Fruit fly (Drosophila melanogaster) whole organism, embryonic: ENCODE measurements around the gene CG6479.

ENCODE experiments used
- Awh ChIP-seq: fragments of 200-800 bp; sonication (Bioruptor generic); IDR thresholded peaks from 2 replicates; pipeline ENCODE4, ENCODE4 v1.3.6; 2022; ENCODE audit warnings: missing biosample characterization, missing genetic modification characterization
- CG10209 ChIP-seq: fragments of 200-800 bp; sonication (Bioruptor generic); optimal IDR thresholded peaks from 3 replicates; lab custom pipeline; 2017; ENCODE audit warnings: missing biosample characterization, mild to moderate bottlenecking, missing genetic modification characterization, missing genetic modification reagents
- CG10565 ChIP-seq: fragments of 200-800 bp; sonication (Bioruptor generic); optimal IDR thresholded peaks from 3 replicates; lab custom pipeline; 2016; ENCODE audit warnings: missing biosample characterization, mild to moderate bottlenecking, missing genetic modification characterization
- CG11093 ChIP-seq: fragments of 200-800 bp; sonication (Bioruptor generic); IDR thresholded peaks from 3 replicates; pipeline ENCODE4 v1.3.6; 2022; ENCODE audit warnings: missing biosample characterization, missing genetic modification characterization
- CG11456 ChIP-seq: fragments of 200-800 bp; sonication (Bioruptor generic); IDR thresholded peaks from 3 replicates; pipeline ENCODE4 v1.3.6; 2022; ENCODE audit warnings: missing biosample characterization, missing genetic modification characterization
- CG11695 ChIP-seq: fragments of 200-800 bp; sonication (Bioruptor generic); IDR thresholded peaks from 3 replicates; pipeline ENCODE4 v1.3.6; 2022; ENCODE audit warnings: missing biosample characterization, missing genetic modification characterization
- CG12219 ChIP-seq: fragments of 200-800 bp; sonication (Bioruptor generic); optimal IDR thresholded peaks from 3 replicates; lab custom pipeline; 2018; ENCODE audit warnings: missing biosample characterization, mild to moderate bottlenecking, missing genetic modification characterization
- CG12659 ChIP-seq: fragments of 200-800 bp; sonication (Bioruptor generic); optimal IDR thresholded peaks from 3 replicates; lab custom pipeline; 2017; ENCODE audit warnings: mild to moderate bottlenecking, missing biosample characterization, missing genetic modification reagents, missing genetic modification characterization
- CG14014 ChIP-seq: fragments of 200-800 bp; sonication (Bioruptor generic); IDR thresholded peaks from 2 replicates; pipeline ENCODE4 v1.3.6; 2022; ENCODE audit warnings: missing biosample characterization, missing genetic modification characterization
- CG14710 ChIP-seq: fragments of 200-800 bp; sonication (Bioruptor generic); optimal IDR thresholded peaks from 3 replicates; lab custom pipeline; 2019; ENCODE audit warnings: missing biosample characterization, mild to moderate bottlenecking, missing genetic modification characterization, moderate library complexity
- CG15269 ChIP-seq: fragments of 200-800 bp; sonication (Bioruptor generic); optimal IDR thresholded peaks from 2 replicates; lab custom pipeline; 2018; ENCODE audit warnings: missing biosample characterization, mild to moderate bottlenecking, missing genetic modification characterization, moderate library complexity
- CG15514 ChIP-seq: fragments of 200-800 bp; sonication (Bioruptor generic); optimal IDR thresholded peaks from 3 replicates; lab custom pipeline; 2017; ENCODE audit warnings: missing biosample characterization, missing genetic modification characterization, mild to moderate bottlenecking, moderate library complexity, missing genetic modification reagents
- CG1792 ChIP-seq: fragments of 200-800 bp; sonication (Bioruptor generic); optimal IDR thresholded peaks from 2 replicates; lab custom pipeline; 2016; ENCODE audit warnings: missing biosample characterization, missing genetic modification characterization
- CG42726 ChIP-seq: fragments of 200-800 bp; sonication (Bioruptor generic); IDR thresholded peaks from 2 replicates; pipeline ENCODE4 v1.3.6; 2022; ENCODE audit warnings: missing biosample characterization, missing genetic modification characterization; ENCODE audit not compliant: partially characterized antibody
- CG4617 ChIP-seq: fragments of 200-800 bp; sonication (Bioruptor generic); optimal IDR thresholded peaks from 3 replicates; lab custom pipeline; 2016; ENCODE audit warnings: missing biosample characterization, missing genetic modification characterization, borderline replicate concordance
- CG7357 ChIP-seq: fragments of 200-800 bp; sonication (Bioruptor generic); IDR thresholded peaks from 3 replicates; pipeline ENCODE4 v1.3.6; 2022; ENCODE audit warnings: missing biosample characterization, missing genetic modification characterization
- Camta ChIP-seq: fragments of 200-800 bp; sonication (Bioruptor generic); optimal IDR thresholded peaks from 2 replicates; lab custom pipeline; 2016; ENCODE audit warnings: missing biosample characterization, missing genetic modification characterization
- CrebB ChIP-seq: fragments of 200-800 bp; sonication (Bioruptor generic); optimal IDR thresholded peaks from 3 replicates; lab custom pipeline; 2018; ENCODE audit warnings: missing biosample characterization, mild to moderate bottlenecking, missing genetic modification characterization
- Eip74EF ChIP-seq, 2 experiments: fragments of 200-800 bp in 1 of 2; fragments of >200 bp in 1 of 2; sonication (Bioruptor generic) in 1 of 2; optimal IDR thresholded peaks; 2 replicates each; lab custom pipeline; 2017 to 2019; ENCODE audit warnings: missing biosample characterization in 2 of 2, missing genetic modification characterization in 2 of 2, mild to moderate bottlenecking in 1 of 2, moderate library complexity in 1 of 2
- Hr78 ChIP-seq, 2 experiments: fragments of 200-800 bp in 1 of 2; fragments of >200 bp in 1 of 2; sonication (Bioruptor generic) in 1 of 2; optimal IDR thresholded peaks; 2 replicates each; lab custom pipeline; 2017 to 2019; ENCODE audit warnings: missing biosample characterization in 2 of 2, missing genetic modification characterization in 2 of 2, mild to moderate bottlenecking in 1 of 2, moderate library complexity in 1 of 2
- Lhr ChIP-seq: fragments of 200-800 bp; sonication (Bioruptor generic); optimal IDR thresholded peaks from 3 replicates; lab custom pipeline; 2017; ENCODE audit warnings: mild to moderate bottlenecking, missing biosample characterization, missing genetic modification reagents, missing genetic modification characterization
- Mes4 ChIP-seq: fragments of 200-800 bp; sonication (Bioruptor generic); optimal IDR thresholded peaks from 2 replicates; lab custom pipeline; 2016; ENCODE audit warnings: missing biosample characterization, missing genetic modification characterization
- Pdp1 ChIP-seq, 2 experiments: fragments of 200-800 bp; sonication (Bioruptor generic); optimal IDR thresholded peaks; 3 replicates each; lab custom pipeline; 2016; ENCODE audit warnings: missing biosample characterization in 2 of 2, missing genetic modification characterization in 2 of 2, mild to moderate bottlenecking in 1 of 2, moderate library complexity in 1 of 2
- Poxn ChIP-seq: fragments of 200-800 bp; sonication (Bioruptor generic); IDR thresholded peaks from 2 replicates; pipeline ENCODE4 v1.3.6; 2022; ENCODE audit warnings: missing biosample characterization, missing genetic modification characterization
- Scr ChIP-seq: fragments of 200-800 bp; sonication (Bioruptor generic); IDR thresholded peaks from 2 replicates; pipeline ENCODE4 v1.3.6; 2022; ENCODE audit warnings: missing biosample characterization, missing genetic modification characterization; ENCODE audit not compliant: partially characterized antibody
- Vsx1 ChIP-seq: fragments of 200-800 bp; sonication (Bioruptor generic); optimal IDR thresholded peaks from 2 replicates; lab custom pipeline; 2017; ENCODE audit warnings: missing biosample characterization, mild to moderate bottlenecking, missing genetic modification characterization, missing genetic modification reagents
- ab ChIP-seq: fragments of 200-800 bp; sonication (Bioruptor generic); optimal IDR thresholded peaks from 2 replicates; lab custom pipeline; 2016; ENCODE audit warnings: missing biosample characterization, missing genetic modification characterization
- abd-A ChIP-seq: fragments of 200-800 bp; sonication (Bioruptor generic); optimal IDR thresholded peaks from 3 replicates; lab custom pipeline; 2019; ENCODE audit warnings: missing biosample characterization, mild to moderate bottlenecking, missing genetic modification characterization, moderate library complexity
- amos ChIP-seq: fragments of 200-800 bp; sonication (Bioruptor generic); IDR thresholded peaks from 2 replicates; pipeline ENCODE4 v1.3.6; 2022; ENCODE audit warnings: missing biosample characterization, missing genetic modification characterization; ENCODE audit not compliant: partially characterized antibody
- bigmax ChIP-seq: fragments of 200-800 bp; sonication (Bioruptor generic); optimal IDR thresholded peaks from 2 replicates; lab custom pipeline; 2018; ENCODE audit warnings: missing biosample characterization, mild to moderate bottlenecking, missing genetic modification characterization
- bowl ChIP-seq: fragments of 200-800 bp; sonication (Bioruptor generic); IDR thresholded peaks from 2 replicates; pipeline ENCODE4 v1.3.6; 2022; ENCODE audit warnings: missing biosample characterization, missing genetic modification characterization
- chinmo ChIP-seq: fragments of 200-800 bp; sonication (Bioruptor generic); IDR thresholded peaks from 4 replicates; pipeline ENCODE4 v1.3.6; 2022; ENCODE audit warnings: missing biosample characterization, missing genetic modification characterization; ENCODE audit not compliant: partially characterized antibody
- crp ChIP-seq, 2 experiments: fragments of 200-800 bp; sonication (Bioruptor generic); optimal IDR thresholded peaks; 2 replicates in 1 of 2; 3 replicates in 1 of 2; lab custom pipeline; 2017; ENCODE audit warnings: missing biosample characterization in 2 of 2, missing genetic modification characterization in 2 of 2, mild to moderate bottlenecking in 1 of 2, moderate library complexity in 1 of 2
- dmrt99B ChIP-seq: fragments of 200-800 bp; sonication (Bioruptor generic); optimal IDR thresholded peaks from 2 replicates; lab custom pipeline; 2018; ENCODE audit warnings: missing biosample characterization, mild to moderate bottlenecking, missing genetic modification characterization, moderate library complexity
- ftz-f1 ChIP-seq: fragments of 200-800 bp; sonication (Bioruptor generic); optimal IDR thresholded peaks from 2 replicates; lab custom pipeline; 2016; ENCODE audit warnings: missing biosample characterization, missing genetic modification characterization
- grn ChIP-seq: fragments of 200-800 bp; sonication (Bioruptor generic); optimal IDR thresholded peaks from 3 replicates; lab custom pipeline; 2017; ENCODE audit warnings: missing biosample characterization, missing genetic modification characterization
- jigr1 ChIP-seq: fragments of 200-800 bp; sonication (Bioruptor generic); IDR thresholded peaks from 3 replicates; pipeline ENCODE4 v1.3.6; 2022; ENCODE audit warnings: missing biosample characterization, missing genetic modification characterization
- kay ChIP-seq: fragments of 200-800 bp; sonication (Bioruptor generic); optimal IDR thresholded peaks from 2 replicates; lab custom pipeline; 2016; ENCODE audit warnings: missing biosample characterization, missing genetic modification characterization
- oc ChIP-seq: fragments of 200-800 bp; sonication (Bioruptor generic); optimal IDR thresholded peaks from 2 replicates; lab custom pipeline; 2018; ENCODE audit warnings: missing biosample characterization, mild to moderate bottlenecking, missing genetic modification characterization, moderate library complexity
- row ChIP-seq: fragments of 200-800 bp; sonication (Bioruptor generic); IDR thresholded peaks from 3 replicates; pipeline ENCODE4 v1.3.6; 2022; ENCODE audit warnings: missing biosample characterization, missing genetic modification characterization
- sens-2 ChIP-seq: fragments of 200-800 bp; sonication (Bioruptor generic); IDR thresholded peaks from 2 replicates; pipeline ENCODE4 v1.3.6; 2022; ENCODE audit warnings: missing biosample characterization, missing genetic modification characterization
- seq ChIP-seq: fragments of 200-800 bp; sonication (Bioruptor generic); IDR thresholded peaks from 2 replicates; pipeline ENCODE4 v1.3.6; 2022; ENCODE audit warnings: missing biosample characterization, missing genetic modification characterization
- sim ChIP-seq: fragments of 200-800 bp; sonication (Bioruptor generic); IDR thresholded peaks from 2 replicates; pipeline ENCODE4 v1.3.6; 2022; ENCODE audit warnings: missing biosample characterization, missing genetic modification characterization
- twi ChIP-seq: fragments of 200-800 bp; optimal IDR thresholded peaks from 2 replicates; lab custom pipeline; 2019; ENCODE audit warnings: missing biosample characterization, mild to moderate bottlenecking, missing genetic modification characterization, moderate library complexity
- vfl ChIP-seq: fragments of 200-800 bp; sonication (Bioruptor generic); optimal IDR thresholded peaks from 2 replicates; lab custom pipeline; 2016; ENCODE audit warnings: missing biosample characterization, missing genetic modification characterization
- vvl ChIP-seq: fragments of 200-800 bp; sonication (Bioruptor generic); IDR thresholded peaks from 2 replicates; pipeline ENCODE4 v1.3.6; 2022; ENCODE audit warnings: missing biosample characterization, missing genetic modification characterization

CG6479 gene

dm6 chr3L:17339122-17339521 lies at the start of gene CG6479 (continued):
- TF ChIP-seq Vsx1 (GFP tag; lab: Kevin White, UChicago) (no peak), CG11695 (GFP tag; lab: Robert Waterston, UW) (no peak), sens-2 (GFP tag; lab: Robert Waterston, UW) (no peak), ftz-f1 (peak; percentile 86), CG10209 (GFP tag; lab: Kevin White, UChicago) (no peak), CG14014 (GFP tag; lab: Robert Waterston, UW) (no peak), dmrt99B (tag; lab: Kevin White, UChicago) (no peak), CG42726 (GFP tag; lab: Robert Waterston, UW) (peak; percentile 32; the same call in 1 of the 2 replicates), CG14710 (tag; lab: Kevin White, UChicago) (peak; percentile 47), grn (GFP tag; lab: Kevin White, UChicago) (no peak), CG12659 (GFP tag; lab: Kevin White, UChicago) (peak; percentile 36), CG4617 (GFP tag; lab: Kevin White, UChicago) (peak; percentile 0), Scr (GFP tag; lab: Robert Waterston, UW) (peak; percentile 66), bigmax (GFP tag; lab: Kevin White, UChicago) (peak; percentile 3), seq (GFP tag; lab: Robert Waterston, UW) (no peak), jigr1 (GFP tag; lab: Robert Waterston, UW) (peak; percentile 34; the same call in 1 of the 3 replicates), crp (GFP tag; optimal IDR thresholded peaks at IDR 0.05; lab: Kevin White, UChicago) (peak in 1 of 2 experiments; percentile 2), amos (GFP tag; lab: Robert Waterston, UW) (peak; percentile 74), bowl (no peak)
- TF ChIP-seq, all 482 proteins: peak for 58

- TF ChIP-seq twi (tag; lab: Kevin White, UChicago) (no peak), Lhr (no peak), CG11456 (GFP tag; lab: Robert Waterston, UW) (no peak), kay (GFP tag; lab: Kevin White, UChicago) (no peak), oc (tag; lab: Kevin White, UChicago) (peak; percentile 26), abd-A (tag; lab: Kevin White, UChicago) (peak; percentile 61), CG10565 (GFP tag; lab: Kevin White, UChicago) (no peak), CG1792 (GFP tag; lab: Kevin White, UChicago) (no peak), Mes4 (GFP tag; lab: Kevin White, UChicago) (no peak), ab (GFP tag; lab: Kevin White, UChicago) (no peak), CG15514 (GFP tag; lab: Kevin White, UChicago) (no peak), CG15269 (tag; lab: Kevin White, UChicago) (no peak), CG11093 (no peak), Eip74EF (GFP tag; optimal IDR thresholded peaks at IDR 0.05; lab: Kevin White, UChicago) (peak in 1 of 2 experiments; percentile 28), ftz-f1 (peak; percentile 2), chinmo (peak; percentile 79; the same call in 1 of the 4 replicates), Awh (GFP tag; lab: Robert Waterston, UW) (peak; percentile 28; the same call in 1 of the 2 replicates), sim (GFP tag; lab: Robert Waterston, UW) (no peak), Pdp1 (GFP tag; optimal IDR thresholded peaks at IDR 0.05; lab: Kevin White, UChicago) (peak in 1 of 2 experiments; percentile 84), CG12219 (no peak), CG7357 (GFP tag; lab: Robert Waterston, UW) (no peak), CrebB (tag; lab: Kevin White, UChicago) (no peak), row (no peak), CG14014 (GFP tag; lab: Robert Waterston, UW) (no peak), Camta (no peak), vvl (GFP tag; lab: Robert Waterston, UW) (peak; percentile 89), Hr78 (GFP tag; optimal IDR thresholded peaks at IDR 0.05; lab: Kevin White, UChicago) (peak in 1 of 2 experiments; percentile 59), Poxn (no peak), vfl (GFP tag; lab: Kevin White, UChicago) (no peak)
These were observed 47.7 kb upstream of the CG6479 start for dm6 chr3L:17386612-17387382.
